Fruit fly (Drosophila melanogaster) whole organism, embryonic: Measurements from ENCODE around the gene MTPAP.

Experiments used
- Antp ChIP-seq: fragments of 200-800 bp; sonication (Bioruptor generic); optimal IDR thresholded peaks from 3 replicates; lab custom pipeline; 2016; ENCODE audit warnings: missing biosample characterization, missing genetic modification characterization
- CG10267 ChIP-seq: fragments of 200-800 bp; sonication (Bioruptor generic); optimal IDR thresholded peaks from 2 replicates; lab custom pipeline; 2018; ENCODE audit warnings: missing biosample characterization, mild to moderate bottlenecking, missing genetic modification characterization, moderate library complexity
- CG10979 ChIP-seq: fragments of 200-800 bp; sonication (Bioruptor generic); optimal IDR thresholded peaks from 2 replicates; lab custom pipeline; 2018; ENCODE audit warnings: missing biosample characterization, mild to moderate bottlenecking, missing genetic modification characterization, moderate library complexity
- CG13123 ChIP-seq: fragments of 200-800 bp; sonication (Bioruptor generic); optimal IDR thresholded peaks from 2 replicates; lab custom pipeline; 2016; ENCODE audit warnings: missing biosample characterization, missing genetic modification characterization
- CG13424 ChIP-seq: fragments of 200-800 bp; sonication (Bioruptor generic); optimal IDR thresholded peaks from 2 replicates; lab custom pipeline; 2019; ENCODE audit warnings: missing biosample characterization, mild to moderate bottlenecking, missing genetic modification characterization, moderate library complexity
- CG13624 ChIP-seq: fragments of 200-800 bp; sonication (Bioruptor generic); optimal IDR thresholded peaks from 2 replicates; lab custom pipeline; 2016; ENCODE audit warnings: missing biosample characterization, missing genetic modification characterization
- CG1529 ChIP-seq: fragments of 200-800 bp; sonication (Bioruptor generic); optimal IDR thresholded peaks from 3 replicates; lab custom pipeline; 2018; ENCODE audit warnings: missing biosample characterization, missing genetic modification characterization
- CG16813 ChIP-seq: fragments of 200-800 bp; sonication (Bioruptor generic); IDR thresholded peaks from 3 replicates; pipeline ENCODE4 v1.3.6; 2022; ENCODE audit warnings: missing biosample characterization, missing genetic modification characterization; ENCODE audit not compliant: partially characterized antibody
- CG17328 ChIP-seq: fragments of 200-800 bp; sonication (Bioruptor generic); IDR thresholded peaks from 2 replicates; pipeline ENCODE4 v1.3.6; 2022; ENCODE audit warnings: missing biosample characterization, missing genetic modification characterization
- CG17385 ChIP-seq: fragments of 200-800 bp; sonication (Bioruptor generic); optimal IDR thresholded peaks from 3 replicates; lab custom pipeline; 2018; ENCODE audit warnings: missing biosample characterization, mild to moderate bottlenecking, missing genetic modification characterization
- CG1832 ChIP-seq: fragments of 200-800 bp; sonication (Bioruptor generic); optimal IDR thresholded peaks from 2 replicates; lab custom pipeline; 2017; ENCODE audit warnings: missing biosample characterization, mild to moderate bottlenecking, missing genetic modification characterization, inconsistent platforms
- CG34422 ChIP-seq: fragments of 200-800 bp; sonication (Bioruptor generic); IDR thresholded peaks from 3 replicates; pipeline ENCODE4 v1.3.6; 2022; ENCODE audit warnings: missing biosample characterization, missing genetic modification characterization
- CG4360 ChIP-seq: fragments of 200-800 bp; sonication (Bioruptor generic); IDR thresholded peaks from 2 replicates; pipeline ENCODE4 v1.3.6; 2022; ENCODE audit warnings: missing biosample characterization, missing genetic modification characterization
- CG4854 ChIP-seq: fragments of 200-800 bp; sonication (Bioruptor generic); optimal IDR thresholded peaks from 2 replicates; lab custom pipeline; 2016; ENCODE audit warnings: missing biosample characterization, missing genetic modification characterization, inconsistent platforms
- CG6854 ChIP-seq: fragments of 200-800 bp; sonication (Bioruptor generic); optimal IDR thresholded peaks from 3 replicates; lab custom pipeline; 2017; ENCODE audit warnings: missing biosample characterization, mild to moderate bottlenecking, missing genetic modification characterization
- CG8281 ChIP-seq: fragments of 200-800 bp; sonication (Bioruptor generic); optimal IDR thresholded peaks from 2 replicates; lab custom pipeline; 2018; ENCODE audit warnings: missing biosample characterization, mild to moderate bottlenecking, missing genetic modification characterization, moderate library complexity
- CG8944 ChIP-seq: fragments of 200-800 bp; sonication (Bioruptor generic); optimal IDR thresholded peaks from 3 replicates; lab custom pipeline; 2016; ENCODE audit warnings: missing biosample characterization, missing genetic modification characterization
- CHES-1-like ChIP-seq: fragments of 200-800 bp; sonication (Bioruptor generic); optimal IDR thresholded peaks from 2 replicates; lab custom pipeline; 2016; ENCODE audit warnings: missing biosample characterization, missing genetic modification characterization
- CTCF ChIP-seq: fragments of 200-800 bp; sonication (Bioruptor generic); optimal IDR thresholded peaks from 2 replicates; lab custom pipeline; 2017; ENCODE audit warnings: missing biosample characterization, mild to moderate bottlenecking, missing genetic modification characterization, moderate library complexity
- D19A ChIP-seq: fragments of 200-800 bp; optimal IDR thresholded peaks from 3 replicates; lab custom pipeline; 2019; ENCODE audit warnings: missing biosample characterization, mild to moderate bottlenecking, missing genetic modification characterization, moderate library complexity
- Gug ChIP-seq: fragments of 200-800 bp; sonication (Bioruptor generic); IDR thresholded peaks from 4 replicates; pipeline ENCODE4 v1.3.6; 2022; ENCODE audit warnings: missing biosample characterization, missing genetic modification characterization
- H2.0 ChIP-seq: fragments of 200-800 bp; sonication (Bioruptor generic); IDR thresholded peaks from 2 replicates; pipeline ENCODE4 v1.3.6; 2022; ENCODE audit warnings: missing biosample characterization, missing genetic modification characterization
- Hey ChIP-seq: fragments of 200-800 bp; sonication (Bioruptor generic); optimal IDR thresholded peaks from 3 replicates; lab custom pipeline; 2018; ENCODE audit warnings: missing biosample characterization, mild to moderate bottlenecking, missing genetic modification characterization
- Lim3 ChIP-seq: fragments of 200-800 bp; sonication (Bioruptor generic); IDR thresholded peaks from 2 replicates; pipeline ENCODE4 v1.3.6; 2022; ENCODE audit warnings: missing biosample characterization, missing genetic modification characterization
- Meics ChIP-seq: fragments of 200-800 bp; sonication (Bioruptor generic); optimal IDR thresholded peaks from 2 replicates; lab custom pipeline; 2017; ENCODE audit warnings: missing biosample characterization, mild to moderate bottlenecking, missing genetic modification characterization
- Neu2 ChIP-seq: fragments of 200-800 bp; sonication (Bioruptor generic); optimal IDR thresholded peaks from 3 replicates; lab custom pipeline; 2016; ENCODE audit warnings: missing biosample characterization, missing genetic modification characterization, borderline replicate concordance
- Optix ChIP-seq: fragments of 200-800 bp; sonication (Bioruptor generic); IDR thresholded peaks from 3 replicates; pipeline ENCODE4 v1.3.6; 2022; ENCODE audit warnings: missing biosample characterization, missing genetic modification characterization
- Pdp1 ChIP-seq, 2 experiments: fragments of 200-800 bp; sonication (Bioruptor generic); optimal IDR thresholded peaks; 3 replicates each; lab custom pipeline; 2016; ENCODE audit warnings: missing biosample characterization in 2 of 2, missing genetic modification characterization in 2 of 2, mild to moderate bottlenecking in 1 of 2, moderate library complexity in 1 of 2
- Ravus ChIP-seq: fragments of 200-800 bp; sonication (Bioruptor generic); IDR thresholded peaks from 2 replicates; pipeline ENCODE4 v1.3.6; 2022; ENCODE audit warnings: missing biosample characterization, missing genetic modification characterization
- YL-1 ChIP-seq: fragments of 200-800 bp; sonication (Bioruptor generic); optimal IDR thresholded peaks from 3 replicates; lab custom pipeline; 2017; ENCODE audit warnings: missing biosample characterization, mild to moderate bottlenecking, missing genetic modification characterization
- ab ChIP-seq: fragments of 200-800 bp; sonication (Bioruptor generic); optimal IDR thresholded peaks from 2 replicates; lab custom pipeline; 2016; ENCODE audit warnings: missing biosample characterization, missing genetic modification characterization
- al ChIP-seq: fragments of 200-800 bp; sonication (Bioruptor generic); IDR thresholded peaks from 2 replicates; pipeline ENCODE4 v1.3.6; 2022; ENCODE audit warnings: missing biosample characterization, missing genetic modification characterization
- aop ChIP-seq: fragments of 200-800 bp; sonication (Bioruptor generic); IDR thresholded peaks from 2 replicates; pipeline ENCODE4 v1.3.6; 2022; ENCODE audit warnings: missing biosample characterization, missing genetic modification characterization
- cad ChIP-seq: fragments of >200 bp; optimal IDR thresholded peaks from 2 replicates; lab custom pipeline; 2017; ENCODE audit warnings: missing biosample characterization, missing genetic modification characterization
- dpn ChIP-seq, 2 experiments: fragments of 200-800 bp; sonication (Bioruptor generic); optimal IDR thresholded peaks; 3 replicates each; lab custom pipeline; 2016; ENCODE audit warnings: missing biosample characterization in 2 of 2, missing genetic modification characterization in 2 of 2
- ewg ChIP-seq: fragments of 200-800 bp; sonication (Bioruptor generic); optimal IDR thresholded peaks from 3 replicates; lab custom pipeline; 2017; ENCODE audit warnings: mild to moderate bottlenecking, missing biosample characterization, missing genetic modification reagents, missing genetic modification characterization
- ftz-f1 ChIP-seq: fragments of 200-800 bp; sonication (Bioruptor generic); optimal IDR thresholded peaks from 2 replicates; lab custom pipeline; 2016; ENCODE audit warnings: missing biosample characterization, missing genetic modification characterization
- fu2 ChIP-seq: fragments of 200-800 bp; sonication (Bioruptor generic); optimal IDR thresholded peaks from 2 replicates; lab custom pipeline; 2016; ENCODE audit warnings: missing biosample characterization, missing genetic modification characterization
- gem ChIP-seq: fragments of 200-800 bp; sonication (Bioruptor generic); optimal IDR thresholded peaks from 2 replicates; lab custom pipeline; 2019; ENCODE audit warnings: missing biosample characterization, mild to moderate bottlenecking, missing genetic modification characterization, moderate library complexity
- grn ChIP-seq: fragments of 200-800 bp; sonication (Bioruptor generic); optimal IDR thresholded peaks from 3 replicates; lab custom pipeline; 2017; ENCODE audit warnings: missing biosample characterization, missing genetic modification characterization
- gro ChIP-seq: fragments of 200-800 bp; sonication (Bioruptor generic); optimal IDR thresholded peaks from 2 replicates; lab custom pipeline; 2016; ENCODE audit warnings: missing biosample characterization, missing genetic modification characterization
- gsb ChIP-seq: fragments of 200-800 bp; sonication (Bioruptor generic); IDR thresholded peaks from 2 replicates; pipeline ENCODE4 v1.3.6; 2022; ENCODE audit warnings: missing biosample characterization, missing genetic modification characterization
- hth ChIP-seq: fragments of >200 bp; optimal IDR thresholded peaks from 2 replicates; lab custom pipeline; 2017; ENCODE audit warnings: inconsistent platforms
- jing ChIP-seq: fragments of 200-800 bp; sonication (Bioruptor generic); optimal IDR thresholded peaks from 2 replicates; lab custom pipeline; 2018; ENCODE audit warnings: missing biosample characterization, mild to moderate bottlenecking, missing genetic modification characterization
- kni ChIP-seq: fragments of 200-800 bp; sonication (Bioruptor generic); optimal IDR thresholded peaks from 3 replicates; lab custom pipeline; 2017; ENCODE audit warnings: mild to moderate bottlenecking, missing biosample characterization, missing genetic modification reagents, missing genetic modification characterization
- luna ChIP-seq: fragments of 200-800 bp; sonication (Bioruptor generic); optimal IDR thresholded peaks from 2 replicates; lab custom pipeline; 2016; ENCODE audit warnings: missing biosample characterization, missing genetic modification characterization
- oc ChIP-seq: fragments of 200-800 bp; sonication (Bioruptor generic); optimal IDR thresholded peaks from 2 replicates; lab custom pipeline; 2018; ENCODE audit warnings: missing biosample characterization, mild to moderate bottlenecking, missing genetic modification characterization, moderate library complexity
- odd ChIP-seq: fragments of 200-800 bp; sonication (Bioruptor generic); optimal IDR thresholded peaks from 2 replicates; lab custom pipeline; 2017; ENCODE audit warnings: missing biosample characterization, mild to moderate bottlenecking, missing genetic modification characterization
- otp ChIP-seq: fragments of 200-800 bp; sonication (Bioruptor generic); IDR thresholded peaks from 3 replicates; pipeline ENCODE4, ENCODE4 v1.3.6; 2022; ENCODE audit warnings: missing biosample characterization, missing genetic modification characterization
- sug ChIP-seq: fragments of 200-800 bp; optimal IDR thresholded peaks from 2 replicates; lab custom pipeline; 2019; ENCODE audit warnings: missing biosample characterization, mild to moderate bottlenecking, missing genetic modification characterization, moderate library complexity
- tup ChIP-seq: fragments of 200-800 bp; sonication (Bioruptor generic); optimal IDR thresholded peaks from 2 replicates; lab custom pipeline; 2016; ENCODE audit warnings: missing biosample characterization, mild to moderate bottlenecking, missing genetic modification characterization, moderate library complexity
- zen ChIP-seq: fragments of 200-800 bp; sonication (Bioruptor generic); optimal IDR thresholded peaks from 3 replicates; lab custom pipeline; 2018; ENCODE audit warnings: missing biosample characterization, mild to moderate bottlenecking, missing genetic modification characterization, moderate library complexity

MTPAP gene

dm6 chrX:1341944-1342392, 7.2 kb downstream of the MTPAP start, which contains the start of gene Naa30A (continued):
- no peak for TF ChIP-seq CHES-1-like (GFP tag; lab: Kevin White, UChicago)
- TF ChIP-seq sug (tag; lab: Kevin White, UChicago): peak; percentile 13
- TF ChIP-seq CTCF (GFP tag; lab: Kevin White, UChicago): no peak
- TF ChIP-seq D19A (tag; lab: Kevin White, UChicago): no peak
- no peak for TF ChIP-seq jing
- TF ChIP-seq tup (GFP tag; lab: Kevin White, UChicago): no peak
- TF ChIP-seq luna (GFP tag; lab: Kevin White, UChicago): no peak
- TF ChIP-seq dpn (GFP tag; optimal IDR thresholded peaks at IDR 0.05; lab: Kevin White, UChicago): peak in 1 of 2 experiments; percentile 24
- no peak for TF ChIP-seq H2.0 (GFP tag; lab: Robert Waterston, UW)
- no peak for TF ChIP-seq CG17385 (GFP tag; lab: Kevin White, UChicago)
- no peak for TF ChIP-seq ftz-f1 (GFP tag; lab: Kevin White, UChicago)
- no peak for TF ChIP-seq grn (GFP tag; lab: Kevin White, UChicago)
- no peak for TF ChIP-seq cad (GFP tag; lab: Kevin White, UChicago)
- TF ChIP-seq Ravus (GFP tag; lab: Robert Waterston, UW): no peak
- no peak for TF ChIP-seq CG8944 (GFP tag; lab: Kevin White, UChicago)
- no peak for TF ChIP-seq CG1832
- peak; percentile 97 for TF ChIP-seq CG16813
- TF ChIP-seq ewg (GFP tag; lab: Kevin White, UChicago): peak; percentile 51
- no peak for TF ChIP-seq gsb (GFP tag; lab: Robert Waterston, UW)
- no peak for TF ChIP-seq Gug (GFP tag; lab: Robert Waterston, UW)
- peak; percentile 12 for TF ChIP-seq CG13424 (tag; lab: Kevin White, UChicago)
- peak in 1 of 2 experiments; percentile 51 for TF ChIP-seq Pdp1 (GFP tag; optimal IDR thresholded peaks at IDR 0.05; lab: Kevin White, UChicago)
- TF ChIP-seq CG34422: 0 out of 3 replicates have a peak, but pooled peaks have one; percentile 15
- no peak for TF ChIP-seq Optix
- no peak for TF ChIP-seq Lim3 (GFP tag; lab: Robert Waterston, UW)
- TF ChIP-seq zen (tag; lab: Kevin White, UChicago): no peak
- TF ChIP-seq oc (tag; lab: Kevin White, UChicago): no peak
- no peak for TF ChIP-seq CG4360 (GFP tag; lab: Robert Waterston, UW)
- TF ChIP-seq CG8281 (tag; lab: Kevin White, UChicago): no peak
- TF ChIP-seq CG10267 (tag; lab: Kevin White, UChicago): peak; percentile 34
- TF ChIP-seq CG10979 (tag; lab: Kevin White, UChicago): no peak
- no peak for TF ChIP-seq Neu2 (GFP tag; lab: Kevin White, UChicago)
- TF ChIP-seq CG1529: no peak
- no peak for TF ChIP-seq aop (GFP tag; lab: Robert Waterston, UW)
- no peak for TF ChIP-seq ab
- no peak for TF ChIP-seq hth (lab: Kevin White, UChicago)
- TF ChIP-seq Meics (GFP tag; lab: Kevin White, UChicago): no peak
- TF ChIP-seq gem (tag; lab: Kevin White, UChicago): no peak
- no peak for TF ChIP-seq odd (GFP tag; lab: Kevin White, UChicago)
- TF ChIP-seq Hey (tag; lab: Kevin White, UChicago): no peak
- no peak for TF ChIP-seq al (GFP tag; lab: Robert Waterston, UW)
- no peak for TF ChIP-seq CG4854
- TF ChIP-seq CG6854 (GFP tag; lab: Kevin White, UChicago): no peak
- TF ChIP-seq otp (GFP tag; lab: Robert Waterston, UW): no peak
- peak; percentile 38 for TF ChIP-seq YL-1
- no peak for TF ChIP-seq CG13123 (GFP tag; lab: Kevin White, UChicago)
- TF ChIP-seq gro (GFP tag; lab: Kevin White, UChicago): no peak
- TF ChIP-seq CG13624 (GFP tag; lab: Kevin White, UChicago): no peak
- no peak for TF ChIP-seq fu2 (GFP tag; lab: Kevin White, UChicago)
- no peak for TF ChIP-seq kni
- TF ChIP-seq Antp (GFP tag; lab: Kevin White, UChicago): no peak
- no peak for TF ChIP-seq CG17328
